Fruit fly (Drosophila melanogaster) whole organism, larva: Measurements from ENCODE around the gene Sfp77F.

ENCODE experiments used
- noc ChIP-seq: fragments of 200-800 bp; sonication (Bioruptor generic); optimal IDR thresholded peaks from 3 replicates; lab custom pipeline; 2019; ENCODE audit warnings: missing biosample characterization, mild to moderate bottlenecking, missing genetic modification characterization, moderate library complexity

The Sfp77F gene

DNA sequence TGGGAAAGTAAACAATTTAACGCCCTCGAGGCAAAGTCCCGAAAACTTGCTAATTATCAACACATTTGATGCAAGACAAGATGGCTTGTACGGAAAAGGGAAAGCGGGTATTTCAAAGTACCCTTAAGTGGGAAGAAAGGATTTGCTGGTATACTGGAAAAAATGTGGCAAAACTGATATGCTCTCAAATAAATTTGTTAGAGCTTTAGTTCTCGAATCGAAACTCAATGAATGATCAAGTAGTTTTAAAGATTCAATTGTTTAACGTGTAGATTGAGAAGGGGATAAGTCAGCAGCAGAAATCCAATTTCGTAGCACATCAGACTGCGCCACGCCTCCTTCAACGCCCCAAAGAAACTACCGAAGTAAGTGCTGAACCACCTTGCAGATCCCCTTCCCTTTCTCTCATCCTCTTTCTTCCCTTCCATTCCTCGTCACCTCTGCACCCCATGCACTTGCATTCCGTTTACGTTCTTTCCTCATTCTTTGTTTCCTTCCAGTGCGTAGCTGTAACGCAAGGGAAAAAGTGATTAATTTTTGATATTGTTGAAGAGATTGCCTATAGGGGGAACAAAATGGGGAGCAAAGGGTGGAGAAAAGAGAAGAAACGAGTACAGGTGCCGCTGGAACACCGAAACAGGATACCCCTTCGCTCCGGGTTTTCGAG lies 19.9 kb upstream of the Sfp77F start:
- no peak for TF ChIP-seq noc (tag; lab: Kevin White, UChicago)

DNA sequence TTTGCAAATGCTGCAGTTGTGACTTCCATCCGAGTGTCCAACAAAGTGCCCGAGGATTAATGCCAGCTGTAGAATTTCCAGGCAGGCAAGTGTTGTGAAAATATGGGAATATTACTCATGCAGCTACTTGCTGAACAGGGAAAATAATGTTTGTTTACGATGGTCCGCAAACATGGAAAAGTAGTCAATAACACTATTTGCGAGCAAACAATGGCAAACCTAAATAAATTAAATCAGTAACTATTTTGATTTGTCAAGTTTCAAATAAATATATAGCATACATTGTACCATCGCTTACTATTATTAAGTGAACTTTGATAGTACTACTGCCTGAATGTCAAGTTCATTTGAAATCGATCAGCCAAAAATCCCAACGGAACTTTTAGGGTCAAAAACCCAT lies 17.9 kb upstream of the Sfp77F start:
- no peak for TF ChIP-seq noc (tag; lab: Kevin White, UChicago)

DNA sequence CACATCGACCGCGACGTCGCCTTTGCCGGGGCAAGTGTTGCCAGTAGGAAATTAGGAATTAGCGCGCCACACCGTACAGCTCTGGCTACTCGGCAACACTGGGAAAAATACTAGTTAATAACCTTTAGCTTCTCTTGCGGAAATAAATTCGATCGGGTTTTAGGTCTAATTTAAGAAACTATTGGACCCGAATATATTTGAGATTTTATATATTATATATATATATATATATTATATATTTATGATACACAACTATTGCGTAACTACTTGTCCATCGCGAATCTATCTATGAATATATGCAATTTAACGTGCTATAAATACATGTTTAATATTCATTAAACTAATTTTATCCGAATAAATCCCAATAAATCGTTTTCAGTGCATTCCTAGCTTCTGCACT lies 17.2 kb upstream of the Sfp77F start:
- no peak for TF ChIP-seq noc (tag; lab: Kevin White, UChicago)

DNA sequence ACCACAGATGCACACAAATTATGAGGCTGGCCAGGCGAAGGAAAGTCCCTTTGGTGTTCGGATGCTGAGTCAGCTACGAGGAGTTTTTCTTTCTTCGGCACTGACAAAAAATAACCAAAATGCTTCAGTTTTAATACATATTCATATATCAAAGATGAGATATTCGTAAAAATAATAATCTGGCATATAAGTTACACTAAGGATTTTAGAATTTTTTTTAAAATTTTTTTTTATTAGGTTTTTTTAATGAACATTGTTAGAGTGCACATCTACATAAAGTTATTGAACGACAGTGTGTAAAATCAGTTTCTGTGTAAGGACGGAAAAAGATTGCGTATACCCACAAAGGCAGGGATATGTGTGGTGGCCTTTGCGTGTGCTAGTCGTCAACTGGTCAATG lies 9.7 kb upstream of the Sfp77F start:
- no peak for TF ChIP-seq noc (tag; lab: Kevin White, UChicago)

DNA sequence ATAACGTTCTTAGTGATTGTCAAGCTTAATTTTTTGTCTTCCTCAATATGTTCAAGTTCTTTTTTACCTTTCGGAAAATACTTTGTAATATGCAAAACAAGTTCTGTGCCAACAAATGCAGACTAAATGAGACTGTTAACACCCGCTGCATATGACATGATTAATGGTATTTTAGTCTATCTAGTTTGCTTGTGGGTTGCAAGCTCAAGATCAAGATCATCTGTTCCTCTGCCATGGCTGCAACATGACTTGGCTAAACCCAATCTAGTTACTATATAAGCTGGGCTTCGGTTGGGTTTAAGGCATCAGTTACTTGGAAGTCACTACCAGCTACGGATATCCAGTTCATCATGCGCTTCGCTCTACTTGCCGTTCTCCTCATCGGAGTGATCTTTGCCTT lies 8.3 kb upstream of the Sfp77F start, which contains the start of gene CG11458:
Gene CG11458 (plus strand): TSS at position 301 of the 400 bp plus-strand sequence.
- no peak for TF ChIP-seq noc (tag; lab: Kevin White, UChicago)

DNA sequence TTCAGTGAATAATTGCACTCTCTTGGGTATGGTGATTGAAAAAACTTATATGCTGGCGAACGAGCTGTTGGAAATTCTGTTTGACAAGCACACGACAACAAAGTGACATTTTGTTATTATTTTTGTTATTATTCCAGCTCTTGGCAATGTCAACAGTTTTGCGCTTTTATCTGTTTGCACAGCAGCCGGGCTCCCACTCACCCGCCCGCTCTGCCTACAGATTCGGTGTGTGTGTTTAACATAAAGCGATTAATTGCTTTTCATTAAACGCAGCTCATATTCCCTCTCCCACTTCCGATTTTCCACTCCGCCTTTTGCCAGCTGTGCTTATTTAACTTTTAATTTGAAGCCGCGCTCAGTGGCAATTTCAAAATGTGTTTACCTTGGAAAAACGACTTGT lies 3.8 kb upstream of the Sfp77F start:
- no peak for TF ChIP-seq noc (tag; lab: Kevin White, UChicago)

DNA sequence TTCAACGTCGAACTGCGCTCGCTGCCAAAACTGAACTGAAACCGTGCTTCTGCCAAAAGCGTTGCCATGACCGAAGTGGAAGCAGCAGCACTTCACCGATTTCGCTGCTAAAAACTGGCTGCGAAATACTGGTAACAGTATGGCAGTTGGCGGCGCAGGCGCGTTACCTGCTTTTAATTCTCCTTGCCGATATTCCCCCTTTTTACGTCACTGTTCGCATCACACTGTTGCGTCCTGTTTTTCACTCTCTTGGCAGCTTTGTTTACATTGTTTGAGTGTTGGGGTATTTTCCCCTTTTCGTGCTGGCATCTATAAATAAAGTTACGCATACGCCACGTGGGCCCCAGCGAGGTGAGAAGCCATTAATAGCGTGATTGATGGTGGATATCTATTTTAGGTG lies 12.0 kb downstream of the Sfp77F start, which contains the start of gene CG32432:
Gene CG32432 (minus strand): TSS at position 17 of the 400 bp plus-strand sequence.
- no peak for TF ChIP-seq noc (tag; lab: Kevin White, UChicago)

DNA sequence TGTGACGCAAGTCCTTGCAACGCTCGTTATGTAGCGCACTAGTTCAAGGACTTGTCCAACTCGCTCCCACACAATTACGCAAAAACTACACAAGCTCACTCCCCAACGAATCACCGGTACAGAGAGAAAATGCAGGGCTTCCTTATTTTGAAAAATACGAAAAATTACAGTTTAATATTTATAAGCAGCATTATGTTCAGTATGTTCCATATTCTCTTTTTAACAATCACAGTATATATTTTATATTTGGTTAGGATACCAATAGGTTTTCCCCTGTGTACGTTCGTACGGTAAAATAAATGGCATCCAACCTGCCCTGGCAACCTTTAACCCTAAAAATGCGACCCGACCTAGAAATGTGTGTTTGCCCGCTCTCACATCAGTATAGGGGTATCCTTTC lies 13.2 kb downstream of the Sfp77F start:
- TF ChIP-seq noc (tag; lab: Kevin White, UChicago): no peak

DNA sequence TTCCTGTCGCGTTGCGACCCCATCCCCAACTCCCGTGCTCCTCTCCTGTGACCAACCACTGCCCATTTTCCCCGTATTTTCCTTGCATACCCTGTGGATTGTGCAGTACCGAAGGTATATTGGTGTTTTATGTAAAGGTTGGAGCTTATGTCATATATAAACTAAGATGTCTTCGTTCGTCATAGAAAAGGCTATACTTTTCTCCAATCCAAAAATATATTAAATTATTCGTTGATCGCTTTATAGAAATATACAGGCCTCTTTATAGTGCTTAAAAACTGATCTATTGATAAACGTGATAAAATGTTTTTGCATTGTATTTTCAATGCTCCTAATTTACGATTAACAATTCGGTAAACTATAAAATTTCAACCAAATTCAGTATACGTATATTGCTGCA lies 28.2 kb downstream of the Sfp77F start:
- TF ChIP-seq noc (tag; lab: Kevin White, UChicago): no peak

DNA sequence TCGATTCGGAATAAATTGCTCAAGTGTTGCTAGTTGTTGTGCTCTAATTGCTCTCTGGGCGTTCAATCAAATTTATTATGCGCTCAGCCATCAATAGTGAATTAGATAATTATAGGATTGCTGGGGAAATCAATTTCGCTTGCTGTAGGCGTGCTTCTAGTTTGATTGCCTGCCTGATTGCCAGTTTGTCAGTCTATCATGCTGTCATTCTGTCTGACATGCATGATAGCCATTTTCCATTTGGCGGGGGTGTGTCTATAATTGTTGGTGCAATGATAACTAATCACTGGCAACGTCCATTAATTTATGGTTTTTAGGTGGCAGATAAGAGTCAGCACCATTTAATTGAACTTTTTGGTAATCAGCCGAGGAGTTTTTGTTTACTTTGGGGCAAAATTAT lies 39.6 kb downstream of the Sfp77F start:
- no peak for TF ChIP-seq noc (tag; lab: Kevin White, UChicago)

DNA sequence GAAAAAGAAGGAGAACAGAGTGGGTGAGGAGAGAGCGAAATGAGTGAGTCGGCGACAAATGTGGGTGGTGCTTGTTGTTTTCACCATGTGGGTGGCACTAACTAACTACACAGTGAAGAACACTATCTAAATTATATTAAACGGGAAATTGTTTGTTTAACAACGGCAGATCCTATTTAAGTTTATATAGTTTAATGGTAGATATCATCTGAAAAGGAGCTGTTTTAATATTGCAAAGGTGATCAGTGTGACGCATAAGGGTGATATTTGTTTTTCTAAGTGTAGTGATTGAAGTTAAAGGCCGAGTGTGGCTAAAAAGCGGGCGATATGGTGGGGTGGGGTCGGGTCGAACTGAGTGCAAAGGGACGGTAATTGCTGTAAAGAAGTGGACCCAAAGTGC lies 48.6 kb downstream of the Sfp77F start:
- TF ChIP-seq noc (tag; lab: Kevin White, UChicago): no peak
